Worm (Caenorhabditis elegans) whole organism, late embryonic: Measurements from ENCODE around the gene Y62H9A.7.

Experiments used
- C08G9.2 ChIP-seq: sonication (generic microtip); optimal IDR thresholded peaks from 2 replicates; lab custom pipeline; 2016; ENCODE audit warnings: mild to moderate bottlenecking, missing genetic modification characterization, moderate library complexity, missing compliant biosample characterization
- F13H6.1 ChIP-seq: sonication (generic microtip); optimal IDR thresholded peaks from 2 replicates; lab custom pipeline; 2016; ENCODE audit warnings: missing genetic modification characterization, missing compliant biosample characterization
- K02D7.2 ChIP-seq: sonication (generic microtip); optimal IDR thresholded peaks from 2 replicates; lab custom pipeline; 2017; ENCODE audit warnings: mild to moderate bottlenecking, missing genetic modification characterization, missing compliant biosample characterization
- K09A11.1 ChIP-seq: sonication (generic microtip); optimal IDR thresholded peaks from 2 replicates; lab custom pipeline; 2017; ENCODE audit warnings: antibody characterized with exemption, mild to moderate bottlenecking, missing genetic modification characterization, missing compliant biosample characterization; ENCODE audit not compliant: insufficient read depth
- T23F11.4 ChIP-seq: fragments of 200-800 bp; sonication (Bioruptor generic); optimal IDR thresholded peaks from 2 replicates; lab custom pipeline; 2018; ENCODE audit warnings: mild to moderate bottlenecking, missing genetic modification characterization, missing compliant biosample characterization
- ahr-1 ChIP-seq: sonication (generic microtip); optimal IDR thresholded peaks from 2 replicates; lab custom pipeline; 2016; ENCODE audit warnings: missing genetic modification characterization, missing compliant biosample characterization
- ceh-14 ChIP-seq: sonication (generic microtip); optimal IDR thresholded peaks from 2 replicates; lab custom pipeline; 2016; ENCODE audit warnings: missing genotype, missing genetic modification characterization, missing compliant biosample characterization
- ceh-19 ChIP-seq: fragments of 200-800 bp; sonication (Bioruptor generic); optimal IDR thresholded peaks from 2 replicates; lab custom pipeline; 2018; ENCODE audit warnings: mild to moderate bottlenecking, missing genetic modification characterization, missing compliant biosample characterization
- ceh-2 ChIP-seq: sonication (generic microtip); optimal IDR thresholded peaks from 2 replicates; lab custom pipeline; 2016; ENCODE audit warnings: missing genotype, missing genetic modification characterization, missing compliant biosample characterization
- ceh-22 ChIP-seq: sonication (generic microtip); optimal IDR thresholded peaks from 2 replicates; lab custom pipeline; 2017; ENCODE audit warnings: missing biosample characterization, missing genetic modification characterization
- ceh-24 ChIP-seq: sonication (generic microtip); optimal IDR thresholded peaks from 2 replicates; lab custom pipeline; 2016; ENCODE audit warnings: mild to moderate bottlenecking, missing genetic modification characterization, missing compliant biosample characterization
- ceh-31 ChIP-seq: sonication (generic microtip); optimal IDR thresholded peaks from 2 replicates; lab custom pipeline; 2016; ENCODE audit warnings: missing genetic modification characterization, missing compliant biosample characterization
- ceh-34 ChIP-seq: sonication (generic microtip); optimal IDR thresholded peaks from 2 replicates; lab custom pipeline; 2016; ENCODE audit warnings: mild to moderate bottlenecking, missing genetic modification characterization, missing compliant biosample characterization
- ceh-45 ChIP-seq: fragments of 200-800 bp; sonication (Bioruptor generic); IDR thresholded peaks from 2 replicates; pipeline ENCODE4 v1.3.6; 2022; ENCODE audit warnings: missing genetic modification reagents, missing genetic modification characterization, missing compliant biosample characterization
- ceh-48 ChIP-seq: sonication (generic microtip); optimal IDR thresholded peaks from 2 replicates; lab custom pipeline; 2016; ENCODE audit warnings: missing genetic modification characterization, inconsistent platforms, missing compliant biosample characterization
- ceh-6 ChIP-seq: fragments of 200-800 bp; sonication (Bioruptor generic); optimal IDR thresholded peaks from 2 replicates; lab custom pipeline; 2018; ENCODE audit warnings: mild to moderate bottlenecking, missing genetic modification characterization, missing compliant biosample characterization
- ceh-9 ChIP-seq: sonication (generic microtip); optimal IDR thresholded peaks from 2 replicates; lab custom pipeline; 2016; ENCODE audit warnings: mild to moderate bottlenecking, missing genetic modification characterization, inconsistent platforms, missing compliant biosample characterization
- che-1 ChIP-seq: sonication (generic microtip); optimal IDR thresholded peaks from 2 replicates; lab custom pipeline; 2016; ENCODE audit warnings: mild to moderate bottlenecking, missing genetic modification characterization, missing compliant biosample characterization
- dve-1 ChIP-seq: sonication (generic microtip); optimal IDR thresholded peaks from 2 replicates; lab custom pipeline; 2017; ENCODE audit warnings: antibody characterized with exemption, mild to moderate bottlenecking, missing genetic modification characterization, missing compliant biosample characterization
- elt-2 ChIP-seq: sonication (generic microtip); optimal IDR thresholded peaks from 2 replicates; lab custom pipeline; 2016; ENCODE audit warnings: missing genetic modification reagents, missing genetic modification characterization, missing compliant biosample characterization
- ets-4 ChIP-seq: sonication (generic microtip); optimal IDR thresholded peaks from 2 replicates; lab custom pipeline; 2016; ENCODE audit warnings: missing genetic modification characterization, missing compliant biosample characterization
- fkh-10 ChIP-seq: fragments of 150-350 bp; optimal IDR thresholded peaks from 2 replicates; lab custom pipeline; 2014; ENCODE audit warnings: missing biosample characterization, missing genetic modification reagents, missing genetic modification characterization
- fkh-6 ChIP-seq: sonication (generic microtip); optimal IDR thresholded peaks from 2 replicates; lab custom pipeline; 2016; ENCODE audit warnings: missing genetic modification characterization, missing compliant biosample characterization
- hlh-15 ChIP-seq: sonication (generic microtip); optimal IDR thresholded peaks from 2 replicates; lab custom pipeline; 2016; ENCODE audit warnings: missing genetic modification characterization, missing compliant biosample characterization
- hlh-30 ChIP-seq: sonication (generic microtip); optimal IDR thresholded peaks from 2 replicates; lab custom pipeline; 2017; ENCODE audit warnings: antibody characterized with exemption, missing genetic modification characterization, missing compliant biosample characterization; ENCODE audit not compliant: insufficient read depth
- hlh-6 ChIP-seq: sonication (generic microtip); optimal IDR thresholded peaks from 2 replicates; lab custom pipeline; 2016; ENCODE audit warnings: missing genotype, missing genetic modification characterization, missing compliant biosample characterization
- hlh-8 ChIP-seq: sonication (generic microtip); optimal IDR thresholded peaks from 2 replicates; lab custom pipeline; 2016; ENCODE audit warnings: missing genotype, missing genetic modification characterization, missing compliant biosample characterization
- lim-6 ChIP-seq: sonication (generic microtip); optimal IDR thresholded peaks from 2 replicates; lab custom pipeline; 2016; ENCODE audit warnings: missing genetic modification characterization, missing compliant biosample characterization
- lin-11 ChIP-seq: fragments of 200-800 bp; sonication (Bioruptor generic); optimal IDR thresholded peaks from 2 replicates; lab custom pipeline; 2018; ENCODE audit warnings: mild to moderate bottlenecking, missing genetic modification characterization, missing compliant biosample characterization
- mec-3 ChIP-seq: sonication (generic microtip); optimal IDR thresholded peaks from 2 replicates; lab custom pipeline; 2016; ENCODE audit warnings: borderline replicate concordance, missing genetic modification characterization, missing compliant biosample characterization
- nfya-1 ChIP-seq: sonication (generic microtip); optimal IDR thresholded peaks from 2 replicates; lab custom pipeline; 2017; ENCODE audit warnings: missing genetic modification characterization, mild to moderate bottlenecking, missing compliant biosample characterization, antibody characterized with exemption, moderate library complexity
- nhr-11 ChIP-seq: fragments of 150-350 bp; optimal IDR thresholded peaks from 2 replicates; lab custom pipeline; 2014; ENCODE audit warnings: missing biosample characterization, missing genetic modification characterization
- odd-2 ChIP-seq: sonication (generic microtip); optimal IDR thresholded peaks from 2 replicates; lab custom pipeline; 2017; ENCODE audit warnings: antibody characterized with exemption, mild to moderate bottlenecking, missing genetic modification characterization, missing compliant biosample characterization
- pag-3 ChIP-seq: sonication (generic microtip); optimal IDR thresholded peaks from 2 replicates; lab custom pipeline; 2016; ENCODE audit warnings: missing compliant biosample characterization, missing genetic modification characterization, borderline replicate concordance
- pat-9 ChIP-seq: fragments of 200-800 bp; sonication (Bioruptor generic); optimal IDR thresholded peaks from 2 replicates; lab custom pipeline; 2018; ENCODE audit warnings: mild to moderate bottlenecking, missing genetic modification characterization, moderate library complexity, missing compliant biosample characterization
- pha-4 ChIP-seq: fragments of 150-350 bp; optimal IDR thresholded peaks from 2 replicates; lab custom pipeline; 2018; ENCODE audit warnings: missing biosample characterization, missing genetic modification reagents, missing genetic modification characterization
- pqm-1 ChIP-seq: sonication (generic microtip); optimal IDR thresholded peaks from 2 replicates; lab custom pipeline; 2016; ENCODE audit warnings: missing genetic modification characterization, missing compliant biosample characterization
- ref-2 ChIP-seq: sonication (generic microtip); optimal IDR thresholded peaks from 2 replicates; lab custom pipeline; 2016; ENCODE audit warnings: missing genetic modification characterization, missing compliant biosample characterization
- sdc-2 ChIP-seq: sonication (generic microtip); optimal IDR thresholded peaks from 2 replicates; lab custom pipeline; 2016; ENCODE audit warnings: missing genotype, missing genetic modification characterization, missing compliant biosample characterization
- sox-4 ChIP-seq: sonication (generic microtip); optimal IDR thresholded peaks from 2 replicates; lab custom pipeline; 2017; ENCODE audit warnings: mild to moderate bottlenecking, missing genetic modification characterization, inconsistent platforms, missing compliant biosample characterization
- syd-9 ChIP-seq: sonication (generic microtip); optimal IDR thresholded peaks from 2 replicates; lab custom pipeline; 2016; ENCODE audit warnings: mild to moderate bottlenecking, missing genetic modification characterization, moderate library complexity, missing compliant biosample characterization
- unc-3 ChIP-seq, 2 experiments: fragments of 200-800 bp in 1 of 2; sonication (Bioruptor generic) in 1 of 2; sonication (generic microtip) in 1 of 2; conservative IDR thresholded peaks in 1 of 2; optimal IDR thresholded peaks in 1 of 2; 2 replicates each; pipeline versions ENCODE4 v1.3.6 to Lab custom; 2016 to 2022; ENCODE audit warnings: missing compliant biosample characterization in 2 of 2, missing genetic modification characterization in 2 of 2, missing genetic modification reagents in 1 of 2
- unc-42 ChIP-seq: sonication (generic microtip); optimal IDR thresholded peaks from 2 replicates; lab custom pipeline; 2016; ENCODE audit warnings: missing genotype, missing genetic modification characterization, missing compliant biosample characterization
- unc-55 ChIP-seq: sonication (generic microtip); optimal IDR thresholded peaks from 2 replicates; lab custom pipeline; 2017; ENCODE audit warnings: missing biosample characterization, missing genetic modification reagents, missing genetic modification characterization
- unc-86 ChIP-seq: sonication (generic microtip); optimal IDR thresholded peaks from 2 replicates; lab custom pipeline; 2016; ENCODE audit warnings: missing genetic modification characterization, missing compliant biosample characterization
- zip-5 ChIP-seq: sonication (generic microtip); optimal IDR thresholded peaks from 2 replicates; lab custom pipeline; 2016; ENCODE audit warnings: missing genetic modification characterization, missing compliant biosample characterization
- ztf-16 ChIP-seq: sonication (generic microtip); optimal IDR thresholded peaks from 2 replicates; lab custom pipeline; 2017; ENCODE audit warnings: missing genetic modification characterization, missing compliant biosample characterization

Gene Y62H9A.7

DNA sequence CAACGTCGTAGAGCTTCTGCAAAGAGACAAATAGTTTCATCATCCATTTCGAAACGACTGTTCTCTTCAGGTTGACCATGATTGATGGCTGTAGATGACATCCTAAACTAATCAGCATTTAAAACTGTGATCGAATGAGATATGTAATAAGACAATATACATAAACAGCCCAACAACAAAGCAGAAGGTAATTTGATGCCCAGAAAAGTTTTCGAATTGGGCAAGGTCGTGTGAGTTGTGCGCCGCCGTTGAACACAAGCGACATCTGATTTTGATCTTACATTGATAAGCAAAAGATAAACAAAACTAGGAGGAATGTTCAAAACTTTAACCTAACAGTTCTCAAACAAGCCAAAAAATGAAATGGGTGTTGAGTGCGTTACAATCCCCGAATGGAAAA is at the start of gene Y62H9A.7:
Gene Y62H9A.7, minus strand, starts transcription at position 101 of the 400 bp plus-strand sequence.
- no peak for TF ChIP-seq unc-42 (tag; lab: Kevin White, UChicago)
- no peak for TF ChIP-seq ceh-14 (tag; lab: Kevin White, UChicago)
- no peak for TF ChIP-seq sdc-2 (tag; lab: Kevin White, UChicago)
- no peak for TF ChIP-seq unc-55 (GFP tag; lab: Kevin White, UChicago)
- no peak for TF ChIP-seq K02D7.2
- no peak for TF ChIP-seq pag-3 (tag; lab: Kevin White, UChicago)
- TF ChIP-seq dve-1 (tag; lab: Kevin White, UChicago): no peak
- TF ChIP-seq pha-4 (tag; lab: Kevin White, UChicago): no peak
- TF ChIP-seq ceh-19 (GFP tag; lab: Kevin White, UChicago): no peak
- no peak for TF ChIP-seq ceh-48 (tag; lab: Kevin White, UChicago)
- no peak for TF ChIP-seq lim-6 (tag; lab: Kevin White, UChicago)
- no peak for TF ChIP-seq ceh-24 (tag; lab: Kevin White, UChicago)
- no peak for TF ChIP-seq unc-86 (tag; lab: Kevin White, UChicago)
- TF ChIP-seq ceh-9 (tag; lab: Kevin White, UChicago): no peak
- no peak for TF ChIP-seq ceh-34
- TF ChIP-seq nfya-1 (tag; lab: Kevin White, UChicago): no peak
- TF ChIP-seq odd-2: no peak

- TF ChIP-seq sox-4 (tag; lab: Kevin White, UChicago) (peak; percentile 64), pha-4 (tag; lab: Kevin White, UChicago) (no peak), ets-4 (peak; percentile 2), hlh-8 (tag; lab: Kevin White, UChicago) (peak; percentile 8), pat-9 (tag; lab: Kevin White, UChicago) (peak; percentile 63), ceh-45 (GFP tag; lab: Robert Waterston, UW) (no peak), C08G9.2 (tag; lab: Kevin White, UChicago) (peak; percentile 47), ahr-1 (peak; percentile 19), unc-55 (GFP tag; lab: Kevin White, UChicago) (no peak), ceh-6 (GFP tag; lab: Kevin White, UChicago) (peak; percentile 67), ceh-2 (tag; lab: Kevin White, UChicago) (peak; percentile 49), ztf-16 (peak; percentile 51), fkh-6 (tag; lab: Kevin White, UChicago) (peak; percentile 29), ceh-19 (GFP tag; lab: Kevin White, UChicago) (peak; percentile 60), lim-6 (tag; lab: Kevin White, UChicago) (no peak), K09A11.1 (tag; lab: Kevin White, UChicago) (peak; percentile 11), pag-3 (tag; lab: Kevin White, UChicago) (no peak), unc-42 (tag; lab: Kevin White, UChicago) (peak; percentile 25), dve-1 (tag; lab: Kevin White, UChicago) (peak; percentile 21), hlh-15 (peak; percentile 21), nhr-11 (tag; lab: Kevin White, UChicago) (no peak), pqm-1 (tag; lab: Kevin White, UChicago) (no peak), hlh-6 (peak; percentile 74), F13H6.1 (no peak), che-1 (tag; lab: Kevin White, UChicago) (peak; percentile 72), zip-5 (tag; lab: Kevin White, UChicago) (peak; percentile 23), ceh-22 (no peak), fkh-10 (GFP tag; lab: Kevin White, UChicago) (no peak), elt-2 (tag; lab: Kevin White, UChicago) (peak; percentile 72), T23F11.4 (peak; percentile 15), lin-11 (tag; lab: Kevin White, UChicago) (peak; percentile 44), ceh-31 (peak; percentile 52), sdc-2 (tag; lab: Kevin White, UChicago) (peak; percentile 96), ceh-34 (peak; percentile 73), ceh-24 (tag; lab: Kevin White, UChicago) (no peak), ceh-14 (tag; lab: Kevin White, UChicago) (peak; percentile 27), hlh-30 (tag; lab: Kevin White, UChicago) (no peak), K02D7.2 (no peak), mec-3 (no peak), syd-9 (tag; lab: Kevin White, UChicago) (peak; percentile 14), unc-3 (GFP tag; conservative IDR thresholded peaks at IDR 0.05; lab: Robert Waterston, UW) (peak; percentile 67; the same call in 1 of the 2 replicates), unc-3 (tag; optimal IDR thresholded peaks at IDR 0.05; lab: Kevin White, UChicago) (peak; percentile 55), ref-2 (tag; lab: Kevin White, UChicago) (peak; percentile 55), unc-86 (tag; lab: Kevin White, UChicago) (peak; percentile 54)
These were observed 49.5 kb upstream of the Y62H9A.7 start for ce11 chrX:11934933-11935332.
